Worm (Caenorhabditis elegans) whole organism, mixed stage, embryonic: ENCODE results near the gene ttll-4.

Source experiments
- blmp-1 ChIP-seq: fragments of 150-350 bp; optimal IDR thresholded peaks from 2 replicates; lab custom pipeline; 2014; ENCODE audit warnings: missing biosample characterization, missing genetic modification characterization
- ceh-43 ChIP-seq: fragments of 200-800 bp; sonication (Bioruptor generic); optimal IDR thresholded peaks from 2 replicates; lab custom pipeline; 2018; ENCODE audit warnings: mild to moderate bottlenecking, missing genetic modification characterization, moderate library complexity, missing compliant biosample characterization
- ces-1 ChIP-seq: fragments of 150-350 bp; optimal IDR thresholded peaks from 2 replicates; lab custom pipeline; 2014; ENCODE audit warnings: missing biosample characterization, missing genetic modification reagents, missing genetic modification characterization
- elt-3 ChIP-seq: fragments of 150-350 bp; optimal IDR thresholded peaks from 2 replicates; lab custom pipeline; 2014; ENCODE audit warnings: missing biosample characterization, missing genetic modification characterization
- lin-32 ChIP-seq: fragments of 200-800 bp; sonication (Bioruptor generic); optimal IDR thresholded peaks from 2 replicates; lab custom pipeline; 2018; ENCODE audit warnings: mild to moderate bottlenecking, missing genetic modification characterization, missing compliant biosample characterization
- mab-5 ChIP-seq: fragments of 150-350 bp; optimal IDR thresholded peaks from 2 replicates; lab custom pipeline; 2014; ENCODE audit warnings: missing biosample characterization, missing genetic modification characterization
- mep-1 ChIP-seq: fragments of 150-350 bp; optimal IDR thresholded peaks from 2 replicates; lab custom pipeline; 2017; ENCODE audit warnings: missing biosample characterization, missing genetic modification reagents, missing genetic modification characterization, inconsistent platforms
- snpc-4 ChIP-seq: fragments of 150-350 bp; optimal IDR thresholded peaks from 2 replicates; lab custom pipeline; 2014; ENCODE audit warnings: missing biosample characterization, missing genetic modification characterization
- sptf-1 ChIP-seq: sonication (generic microtip); optimal IDR thresholded peaks from 2 replicates; lab custom pipeline; 2017; ENCODE audit warnings: mild to moderate bottlenecking, missing genetic modification characterization, moderate library complexity, missing compliant biosample characterization
- unc-39 ChIP-seq: fragments of 150-350 bp; optimal IDR thresholded peaks from 2 replicates; lab custom pipeline; 2014; ENCODE audit warnings: missing biosample characterization, missing genetic modification characterization
- unc-62 ChIP-seq: fragments of 150-350 bp; optimal IDR thresholded peaks from 2 replicates; lab custom pipeline; 2014; ENCODE audit warnings: missing biosample characterization, missing genetic modification reagents, missing genetic modification characterization
- ztf-11 ChIP-seq: fragments of 150-350 bp; optimal IDR thresholded peaks from 2 replicates; lab custom pipeline; 2014; ENCODE audit warnings: missing biosample characterization, missing genetic modification characterization

ce11 chrIII:10112958-10113357 lies 11.0 kb upstream of the ttll-4 start, which contains the start of gene vps-29:
- TF ChIP-seq elt-3 (tag; lab: Kevin White, UChicago) (no peak), lin-32 (no peak), ztf-11 (no peak), unc-39 (no peak), unc-62 (GFP tag; lab: Kevin White, UChicago) (no peak), ceh-43 (GFP tag; lab: Kevin White, UChicago) (no peak), blmp-1 (tag; lab: Kevin White, UChicago) (no peak), mep-1 (no peak), sptf-1 (tag; lab: Kevin White, UChicago) (no peak), ces-1 (no peak), snpc-4 (no peak), mab-5 (tag; lab: Kevin White, UChicago) (no peak)
